Worm (Caenorhabditis elegans) whole organism, midembryonic: ENCODE measurements around the gene K06A9.2.

ENCODE experiments used
- T22C8.4 ChIP-seq: fragments of 200-800 bp; sonication (Bioruptor generic); IDR thresholded peaks from 2 replicates; pipeline ENCODE4 v1.3.6; 2022; ENCODE audit warnings: missing genetic modification characterization, missing compliant biosample characterization
- cog-1 ChIP-seq: sonication (generic microtip); optimal IDR thresholded peaks from 2 replicates; lab custom pipeline; 2016; ENCODE audit warnings: missing genetic modification characterization, missing compliant biosample characterization
- flt-1 ChIP-seq: fragments of 200-800 bp; sonication (Bioruptor generic); IDR thresholded peaks from 2 replicates; pipeline ENCODE4 v1.3.6; 2022; ENCODE audit warnings: missing genetic modification characterization, missing compliant biosample characterization
- klf-2 ChIP-seq: fragments of 200-800 bp; sonication (Bioruptor generic); conservative IDR thresholded peaks from 2 replicates; pipeline ENCODE4 v1.3.6; 2022; ENCODE audit warnings: missing genetic modification reagents, missing genetic modification characterization, missing compliant biosample characterization
- med-1 ChIP-seq: sonication (generic microtip); optimal IDR thresholded peaks from 2 replicates; lab custom pipeline; 2017; ENCODE audit warnings: missing genetic modification characterization, mild to moderate bottlenecking, missing compliant biosample characterization, antibody characterized with exemption, missing genetic modification reagents; ENCODE audit not compliant: insufficient read depth
- ref-1 ChIP-seq: fragments of 200-800 bp; sonication (Bioruptor generic); conservative IDR thresholded peaks from 2 replicates; pipeline ENCODE4 v1.3.6; 2022; ENCODE audit warnings: missing genetic modification reagents, missing genetic modification characterization, missing compliant biosample characterization
- tab-1 ChIP-seq: fragments of 200-800 bp; sonication (Bioruptor generic); IDR thresholded peaks from 2 replicates; pipeline ENCODE4 v1.3.6; 2022; ENCODE audit warnings: missing genetic modification characterization, missing compliant biosample characterization
- ztf-23 ChIP-seq: fragments of 200-800 bp; sonication (Bioruptor generic); IDR thresholded peaks from 2 replicates; pipeline ENCODE4 v1.3.6; 2022; ENCODE audit warnings: missing genetic modification reagents, missing genetic modification characterization, missing compliant biosample characterization
- ztf-29 ChIP-seq: fragments of 200-800 bp; sonication (Bioruptor generic); IDR thresholded peaks from 2 replicates; pipeline ENCODE4 v1.3.6; 2022; ENCODE audit warnings: missing genetic modification reagents, missing genetic modification characterization, missing compliant biosample characterization

DNA sequence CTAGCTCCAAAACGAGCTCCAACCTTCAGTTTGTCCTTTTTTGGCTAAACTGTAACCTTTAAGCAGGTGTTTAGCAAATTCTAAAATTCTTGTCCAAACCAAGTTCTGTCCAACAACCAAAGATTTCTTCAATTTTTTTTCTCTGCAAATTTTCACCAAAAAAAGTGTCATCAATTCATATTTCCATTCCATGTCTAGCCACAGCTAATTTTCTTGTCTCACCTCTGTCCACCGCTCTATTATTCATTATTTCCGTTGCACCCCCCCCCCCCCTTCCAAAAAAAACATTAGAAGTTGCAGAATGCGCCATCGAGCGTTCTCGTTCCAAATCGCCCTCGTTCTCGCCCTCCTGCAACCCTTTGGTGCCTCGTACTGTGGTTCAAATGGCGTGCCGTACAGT, 40.2 kb downstream of the K06A9.2 start, which contains the start of gene wrt-9:
- TF ChIP-seq med-1 (GFP tag; lab: Kevin White, UChicago), result no peak
- TF ChIP-seq cog-1 (tag; lab: Kevin White, UChicago), result no peak
- no peak for TF ChIP-seq ref-1 (GFP tag; lab: Robert Waterston, UW)
- TF ChIP-seq ztf-29, result no peak
- no peak for TF ChIP-seq flt-1 (GFP tag; lab: Robert Waterston, UW)
- no peak for TF ChIP-seq T22C8.4
- no peak for TF ChIP-seq klf-2
- TF ChIP-seq ztf-23 (GFP tag; lab: Robert Waterston, UW), result no peak
- no peak for TF ChIP-seq tab-1
